Worm (Caenorhabditis elegans): ENCODE results near the gene mccc-2.

ce11 chrIII:9136587-9136986, 47.4 kb upstream of the mccc-2 start, which contains the start of gene eat-4:
- TF ChIP-seq egl-27 (tag; optimal IDR thresholded peaks at IDR 0.05): no peak
- TF ChIP-seq ces-1 (GFP tag; optimal IDR thresholded peaks at IDR 0.05): no peak
- TF ChIP-seq fkh-10 (GFP tag; optimal IDR thresholded peaks at IDR 0.05): no peak
- no peak for TF ChIP-seq nhr-237 (tag; optimal IDR thresholded peaks at IDR 0.05)
- TF ChIP-seq ceh-8 (GFP tag; optimal IDR thresholded peaks at IDR 0.05): no peak
- TF ChIP-seq unc-62 (GFP tag; optimal IDR thresholded peaks at IDR 0.05): no peak
- TF ChIP-seq ceh-82 (tag; optimal IDR thresholded peaks at IDR 0.05): no peak
- no peak for TF ChIP-seq dpl-1 (GFP tag; optimal IDR thresholded peaks at IDR 0.05)
- no peak for TF ChIP-seq unc-98 (GFP tag; IDR thresholded peaks at IDR 0.05)
- TF ChIP-seq nhr-28 (tag; optimal IDR thresholded peaks at IDR 0.05): no peak
- TF ChIP-seq skn-1 (tag; optimal IDR thresholded peaks at IDR 0.05): no peak
- TF ChIP-seq xbp-1 (tag; optimal IDR thresholded peaks at IDR 0.05): no peak
- no peak for TF ChIP-seq sox-4 (tag; optimal IDR thresholded peaks at IDR 0.05)
- no peak for TF ChIP-seq mep-1 (tag; optimal IDR thresholded peaks at IDR 0.05)
